Fruit fly (Drosophila melanogaster): ENCODE results near the gene emc.

Gene emc

DNA sequence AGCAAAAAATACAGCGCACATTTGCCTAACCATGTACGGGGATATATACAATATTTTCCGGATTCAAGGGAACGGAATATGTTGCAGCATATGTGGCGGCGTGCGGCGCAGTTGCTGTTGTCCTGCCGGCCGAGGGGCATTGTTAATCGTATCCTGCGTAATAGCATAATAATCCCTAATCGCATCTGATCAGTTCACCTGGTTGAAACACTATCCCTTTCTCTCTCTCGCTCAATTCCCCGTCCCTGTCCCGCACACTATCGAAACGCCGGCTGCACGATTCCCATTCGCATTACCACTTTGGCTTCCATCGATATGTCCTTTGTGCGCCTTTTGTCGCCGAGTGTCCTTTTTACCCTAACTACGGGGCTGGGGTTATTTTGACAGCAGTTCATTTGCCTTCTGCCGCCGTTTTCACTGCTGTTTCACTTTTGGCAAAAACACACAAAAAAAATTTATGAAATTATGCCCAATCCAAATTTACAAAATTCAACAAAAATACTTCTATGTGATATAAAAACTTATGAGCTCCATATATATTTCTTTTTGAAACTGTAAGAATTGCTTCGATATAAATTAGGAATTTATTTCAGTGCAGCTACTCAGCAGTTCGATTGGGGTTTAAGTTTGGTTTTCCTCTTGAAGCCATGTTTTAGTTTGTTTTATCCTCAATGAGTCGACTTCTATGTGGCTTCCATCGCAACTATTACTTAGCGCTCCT lies 3.8 kb upstream of the emc start (continued):
- peak; percentile 65 for TF ChIP-seq D19A (tag; optimal IDR thresholded peaks at IDR 0.05)
- no peak for TF ChIP-seq CG16779 (GFP tag; IDR thresholded peaks at IDR 0.05)
- TF ChIP-seq CG32767 (GFP tag; IDR thresholded peaks at IDR 0.05) = no peak
- peak; percentile 51; the same call in 1 of the 2 replicates for TF ChIP-seq sisA (GFP tag; IDR thresholded peaks at IDR 0.05)
- TF ChIP-seq CG12219 (GFP tag; optimal IDR thresholded peaks at IDR 0.05) = no peak
- TF ChIP-seq CG15514 (GFP tag; optimal IDR thresholded peaks at IDR 0.05) = no peak
- TF ChIP-seq vfl (GFP tag; optimal IDR thresholded peaks at IDR 0.05) = peak; percentile 9
- TF ChIP-seq Lim3 (GFP tag; IDR thresholded peaks at IDR 0.05) = no peak
- TF ChIP-seq C15 (GFP tag; IDR thresholded peaks at IDR 0.05) = no peak
- no peak for TF ChIP-seq en (GFP tag; optimal IDR thresholded peaks at IDR 0.05)
- 0 out of 2 replicates have a peak, but pooled peaks have one; percentile 42 for TF ChIP-seq HLH3B (GFP tag; IDR thresholded peaks at IDR 0.05)
- peak in 1 of 3 experiments; percentile 73 for TF ChIP-seq lola (GFP tag; optimal IDR thresholded peaks at IDR 0.05)
- TF ChIP-seq CG10654 (GFP tag; optimal IDR thresholded peaks at IDR 0.05) = peak; percentile 10
- TF ChIP-seq sd (tag; optimal IDR thresholded peaks at IDR 0.05) = no peak
- TF ChIP-seq Nf-YB (GFP tag; optimal IDR thresholded peaks at IDR 0.05) = no peak
- no peak for TF ChIP-seq nerfin-2 (GFP tag; IDR thresholded peaks at IDR 0.05; ENCODE audit: partially characterized antibody)
- TF ChIP-seq corto (GFP tag; optimal IDR thresholded peaks at IDR 0.05) = peak; percentile 1
- TF ChIP-seq mam (GFP tag; optimal IDR thresholded peaks at IDR 0.05) = peak; percentile 3
- TF ChIP-seq hkb (optimal IDR thresholded peaks at IDR 0.05) = no peak
- peak; percentile 56; the same call in 1 of the 2 replicates for TF ChIP-seq hkb (GFP tag; IDR thresholded peaks at IDR 0.05)
- no peak for TF ChIP-seq stc (GFP tag; IDR thresholded peaks at IDR 0.05)
- no peak for TF ChIP-seq CG12769 (tag; optimal IDR thresholded peaks at IDR 0.05)
- TF ChIP-seq CG4707 (GFP tag; optimal IDR thresholded peaks at IDR 0.05) = no peak
- TF ChIP-seq Opbp (GFP tag; IDR thresholded peaks at IDR 0.05; ENCODE audit: partially characterized antibody) = no peak
- peak; percentile 38 for TF ChIP-seq repo (GFP tag; optimal IDR thresholded peaks at IDR 0.05)
- peak; percentile 41 for TF ChIP-seq zf30C (GFP tag; optimal IDR thresholded peaks at IDR 0.05)
- no peak for TF ChIP-seq odd (GFP tag; optimal IDR thresholded peaks at IDR 0.05)
- TF ChIP-seq CG43689 (GFP tag; IDR thresholded peaks at IDR 0.05) = no peak
- TF ChIP-seq CG30020 (tag; optimal IDR thresholded peaks at IDR 0.05) = no peak
- TF ChIP-seq CG42726 (GFP tag; IDR thresholded peaks at IDR 0.05; ENCODE audit: partially characterized antibody) = no peak
- TF ChIP-seq jumu (GFP tag; optimal IDR thresholded peaks at IDR 0.05) = peak; percentile 16
- TF ChIP-seq CG10979 (tag; optimal IDR thresholded peaks at IDR 0.05) = peak; percentile 79
- TF ChIP-seq lilli (GFP tag; optimal IDR thresholded peaks at IDR 0.05) = peak; percentile 40
- TF ChIP-seq unpg (GFP tag; optimal IDR thresholded peaks at IDR 0.05) = peak; percentile 47
- peak; percentile 18; the same call in 1 of the 2 replicates for TF ChIP-seq E2f1 (GFP tag; IDR thresholded peaks at IDR 0.05)
- TF ChIP-seq CG1602 (GFP tag; optimal IDR thresholded peaks at IDR 0.05) = peak; percentile 33
- peak; percentile 27 for TF ChIP-seq pnt (GFP tag; optimal IDR thresholded peaks at IDR 0.05)
- TF ChIP-seq bsh (GFP tag; optimal IDR thresholded peaks at IDR 0.05) = peak in 1 of 2 experiments; percentile 66
- no peak for TF ChIP-seq slbo (GFP tag; IDR thresholded peaks at IDR 0.05)
- no peak for TF ChIP-seq CG2120 (GFP tag; optimal IDR thresholded peaks at IDR 0.05)
- TF ChIP-seq CG18262 (tag; optimal IDR thresholded peaks at IDR 0.05) = peak; percentile 74
- 0 out of 2 replicates have a peak, but pooled peaks have one; percentile 17 for TF ChIP-seq crol (GFP tag; IDR thresholded peaks at IDR 0.05)
- TF ChIP-seq lov (optimal IDR thresholded peaks at IDR 0.05) = no peak
- no peak for TF ChIP-seq lov (GFP tag; IDR thresholded peaks at IDR 0.05)
- peak; percentile 43 for TF ChIP-seq vvl (GFP tag; IDR thresholded peaks at IDR 0.05)
- TF ChIP-seq Stat92E (GFP tag; optimal IDR thresholded peaks at IDR 0.05) = no peak
- no peak for TF ChIP-seq CG4328 (GFP tag; optimal IDR thresholded peaks at IDR 0.05)
- no peak for TF ChIP-seq sug (tag; optimal IDR thresholded peaks at IDR 0.05)
- peak; percentile 38 for TF ChIP-seq CG8944 (GFP tag; optimal IDR thresholded peaks at IDR 0.05)
- no peak for TF ChIP-seq ind (GFP tag; optimal IDR thresholded peaks at IDR 0.05)
